Worm (Caenorhabditis elegans): ENCODE measurements around the gene ccnk-1.

The ccnk-1 gene

DNA sequence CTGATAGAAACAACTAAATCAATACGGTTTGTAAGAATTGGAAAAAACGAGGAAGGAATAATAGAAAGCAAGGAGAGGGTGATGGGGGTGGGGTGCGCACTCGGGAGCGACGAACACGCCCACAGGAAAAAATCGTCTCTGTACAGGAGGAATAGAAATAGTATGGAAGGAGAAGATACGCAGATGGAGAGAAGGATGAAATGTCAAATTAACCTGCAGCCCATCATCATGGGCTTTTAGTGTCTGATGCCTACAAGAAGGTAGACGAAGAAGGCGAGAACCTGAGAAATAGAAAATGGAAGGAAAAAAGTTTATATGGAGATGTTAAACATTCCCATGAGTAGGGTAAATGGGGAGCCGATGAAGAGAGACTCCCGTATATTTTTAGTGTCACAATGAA is 22.8 kb downstream of the ccnk-1 start, which contains the start of gene F43D2.6:
Gene F43D2.6, minus strand, starts transcription at position 62 of the 400 bp plus-strand sequence.
- no peak for TF ChIP-seq ceh-48 (tag; optimal IDR thresholded peaks at IDR 0.05)

DNA sequence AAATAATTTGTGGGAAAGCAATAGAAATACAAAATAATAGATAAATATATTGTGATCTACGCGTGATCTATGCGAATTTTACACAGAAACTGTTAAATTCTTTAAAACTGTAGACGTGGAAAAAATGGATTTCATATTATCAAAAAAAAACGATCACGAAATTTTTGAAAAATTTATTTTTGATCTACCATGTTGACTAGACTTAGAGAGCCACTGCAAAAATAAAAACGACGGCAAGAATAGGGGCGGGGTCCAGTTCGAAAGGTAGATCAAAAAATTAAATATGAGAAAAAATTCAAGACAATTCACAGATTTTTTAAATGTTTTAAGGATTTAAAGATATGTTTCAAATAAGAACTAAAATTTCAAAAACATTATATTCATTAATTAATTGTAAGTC is 25.7 kb downstream of the ccnk-1 start:
- TF ChIP-seq lin-11 (tag; optimal IDR thresholded peaks at IDR 0.05), result no peak
- no peak for TF ChIP-seq hlh-30 (tag; optimal IDR thresholded peaks at IDR 0.05; ENCODE audit: insufficient read depth)
- TF ChIP-seq pag-3 (tag; optimal IDR thresholded peaks at IDR 0.05; ENCODE audit: borderline replicate concordance), result no peak
- no peak for TF ChIP-seq fkh-10 (GFP tag; optimal IDR thresholded peaks at IDR 0.05)
- TF ChIP-seq C38D4.7 (GFP tag; optimal IDR thresholded peaks at IDR 0.05), result no peak
- TF ChIP-seq hlh-13 (GFP tag; optimal IDR thresholded peaks at IDR 0.05), result no peak
- TF ChIP-seq K09A11.1 (tag; optimal IDR thresholded peaks at IDR 0.05; ENCODE audit: insufficient read depth), result no peak
- no peak for TF ChIP-seq unc-3 (GFP tag; conservative IDR thresholded peaks at IDR 0.05)
- TF ChIP-seq unc-3 (tag; optimal IDR thresholded peaks at IDR 0.05), result no peak
- no peak for TF ChIP-seq T23F11.4 (GFP tag; optimal IDR thresholded peaks at IDR 0.05)
- no peak for TF ChIP-seq sox-2 (GFP tag; IDR thresholded peaks at IDR 0.05)

DNA sequence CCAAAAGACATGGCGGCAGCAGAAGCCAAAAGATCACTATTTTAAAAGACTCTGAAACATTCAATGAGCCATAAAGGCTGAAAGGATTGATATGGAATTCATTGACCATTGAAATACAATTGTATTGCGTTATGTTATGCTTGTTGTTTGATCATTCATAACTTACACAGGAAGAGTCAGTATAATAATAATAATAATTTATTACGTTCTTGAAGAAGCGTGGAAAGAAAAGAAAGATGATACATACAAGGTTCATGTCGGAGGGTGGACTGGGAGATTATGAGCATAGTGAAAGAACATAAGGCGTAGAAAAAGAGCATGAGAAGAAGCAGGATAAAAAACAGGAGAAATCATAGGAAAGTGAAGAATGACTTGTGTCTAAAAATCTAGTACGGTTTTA is 27.7 kb downstream of the ccnk-1 start, which contains the start of gene F43D2.7:
Gene F43D2.7, minus strand, starts transcription at position 101 of the 400 bp plus-strand sequence.
- no peak for TF ChIP-seq unc-3 (GFP tag; conservative IDR thresholded peaks at IDR 0.05)
- no peak for TF ChIP-seq unc-3 (tag; optimal IDR thresholded peaks at IDR 0.05)
- TF ChIP-seq hlh-30 (tag; optimal IDR thresholded peaks at IDR 0.05; ENCODE audit: insufficient read depth), result no peak
- no peak for TF ChIP-seq nhr-11 (tag; optimal IDR thresholded peaks at IDR 0.05)
- TF ChIP-seq C38D4.7 (GFP tag; optimal IDR thresholded peaks at IDR 0.05), result no peak
- no peak for TF ChIP-seq ztf-16 (tag; optimal IDR thresholded peaks at IDR 0.05)
- no peak for TF ChIP-seq madf-2 (tag; optimal IDR thresholded peaks at IDR 0.05)
- no peak for TF ChIP-seq ceh-34 (tag; optimal IDR thresholded peaks at IDR 0.05)
- no peak for TF ChIP-seq fkh-6 (tag; optimal IDR thresholded peaks at IDR 0.05)
- no peak for TF ChIP-seq lin-11 (tag; optimal IDR thresholded peaks at IDR 0.05)
- no peak for TF ChIP-seq ceh-48 (tag; optimal IDR thresholded peaks at IDR 0.05)
- no peak for TF ChIP-seq ceh-31 (tag; optimal IDR thresholded peaks at IDR 0.05)
- TF ChIP-seq pha-2 (tag; optimal IDR thresholded peaks at IDR 0.05), result no peak
- TF ChIP-seq sox-2 (GFP tag; IDR thresholded peaks at IDR 0.05), result no peak
- TF ChIP-seq elt-2 (tag; optimal IDR thresholded peaks at IDR 0.05), result no peak
- no peak for TF ChIP-seq ttx-3 (tag; optimal IDR thresholded peaks at IDR 0.05)
- TF ChIP-seq ceh-30 (tag; optimal IDR thresholded peaks at IDR 0.05), result no peak
- no peak for TF ChIP-seq nfya-1 (tag; optimal IDR thresholded peaks at IDR 0.05)
- no peak for TF ChIP-seq pag-3 (tag; optimal IDR thresholded peaks at IDR 0.05; ENCODE audit: borderline replicate concordance)

DNA sequence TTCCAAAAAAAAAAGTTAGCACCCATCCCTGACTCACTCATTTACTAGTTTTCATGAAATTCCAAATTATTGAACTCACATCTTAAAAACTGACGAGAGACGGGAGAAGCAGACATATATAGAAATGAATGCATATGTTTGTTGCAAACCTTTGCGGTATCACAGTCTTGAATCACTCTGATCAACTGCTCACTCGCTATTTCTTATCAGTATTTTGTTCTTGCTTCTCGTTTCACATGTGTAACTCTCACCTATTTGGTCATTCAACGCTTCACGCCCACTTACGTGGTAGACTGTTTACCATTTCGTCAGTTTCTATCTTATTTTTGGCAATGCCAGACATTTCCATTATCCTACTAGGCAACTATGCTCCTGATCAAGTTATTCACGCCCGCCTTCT is 28.4 kb downstream of the ccnk-1 start, which contains the start of gene C54G10.1:
Gene C54G10.1, plus strand, starts transcription at position 333 of the 400 bp plus-strand sequence.
- TF ChIP-seq nhr-232 (tag; optimal IDR thresholded peaks at IDR 0.05) (no peak), K02D7.2 (tag; optimal IDR thresholded peaks at IDR 0.05) (no peak), gmeb-2 (tag; optimal IDR thresholded peaks at IDR 0.05) (no peak), fkh-10 (GFP tag; optimal IDR thresholded peaks at IDR 0.05) (no peak), C08G9.2 (tag; optimal IDR thresholded peaks at IDR 0.05) (no peak), pax-1 (tag; optimal IDR thresholded peaks at IDR 0.05) (no peak), sox-2 (GFP tag; IDR thresholded peaks at IDR 0.05) (no peak)

DNA sequence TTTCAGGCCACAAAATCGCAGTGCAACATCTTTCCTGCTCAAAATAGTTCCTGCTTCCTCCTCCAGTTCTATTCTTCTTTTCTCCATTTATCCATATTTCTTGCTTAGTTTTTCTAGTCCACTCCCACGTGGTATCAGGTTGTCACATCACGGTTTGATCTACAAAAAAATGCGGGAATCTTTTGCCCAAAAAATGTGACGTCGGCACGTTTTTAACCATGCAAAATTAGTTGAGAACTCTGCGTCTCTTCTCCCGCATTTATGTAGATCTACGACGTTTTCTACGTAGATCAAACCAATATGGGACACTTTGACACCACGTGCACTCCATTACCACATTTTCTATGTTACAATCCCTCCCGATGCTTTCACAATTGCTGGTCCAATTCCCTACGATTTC is 29.7 kb downstream of the ccnk-1 start:
- TF ChIP-seq ceh-31 (tag; optimal IDR thresholded peaks at IDR 0.05) (no peak), pax-1 (tag; optimal IDR thresholded peaks at IDR 0.05) (no peak), nhr-11 (tag; optimal IDR thresholded peaks at IDR 0.05) (no peak), K09A11.1 (tag; optimal IDR thresholded peaks at IDR 0.05; ENCODE audit: insufficient read depth) (no peak), ceh-14 (tag; optimal IDR thresholded peaks at IDR 0.05) (no peak), ets-4 (tag; optimal IDR thresholded peaks at IDR 0.05) (no peak), gmeb-2 (tag; optimal IDR thresholded peaks at IDR 0.05) (no peak), C08G9.2 (tag; optimal IDR thresholded peaks at IDR 0.05) (no peak), npax-4 (tag; optimal IDR thresholded peaks at IDR 0.05) (no peak), fkh-6 (tag; optimal IDR thresholded peaks at IDR 0.05) (no peak), ceh-22 (tag; optimal IDR thresholded peaks at IDR 0.05) (no peak), hlh-13 (GFP tag; optimal IDR thresholded peaks at IDR 0.05) (no peak), unc-55 (GFP tag; optimal IDR thresholded peaks at IDR 0.05) (no peak), dmd-4 (tag; optimal IDR thresholded peaks at IDR 0.05; ENCODE audit: borderline replicate concordance) (no peak), ceh-30 (tag; optimal IDR thresholded peaks at IDR 0.05) (no peak), hlh-6 (tag; optimal IDR thresholded peaks at IDR 0.05) (no peak)
